Worm (Caenorhabditis elegans): ENCODE data around the gene H17B01.2.

Gene H17B01.2

DNA sequence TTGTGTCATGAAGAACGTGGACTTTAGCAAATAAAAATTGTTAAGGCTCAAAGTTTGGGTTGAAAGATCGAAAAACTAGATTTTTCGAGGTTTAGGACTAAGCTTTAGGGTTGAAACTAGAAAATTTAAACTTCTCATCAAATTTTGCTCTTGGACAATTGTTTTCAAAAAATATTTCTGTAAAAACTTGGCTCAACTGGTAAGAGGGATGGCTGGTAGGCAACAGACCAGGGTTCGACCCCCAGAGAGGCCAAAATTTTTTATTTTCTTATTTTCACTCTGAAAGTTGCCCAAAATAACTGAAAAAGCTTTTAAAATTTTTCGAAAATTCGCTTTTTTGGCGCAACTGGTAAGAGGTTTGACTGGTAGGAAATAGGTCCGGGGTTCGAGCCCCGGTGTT, 4.4 kb downstream of the H17B01.2 start:
- TF ChIP-seq nhr-76 (tag; optimal IDR thresholded peaks at IDR 0.05) (no peak), mab-5 (tag; optimal IDR thresholded peaks at IDR 0.05) (no peak), zip-8 (tag; optimal IDR thresholded peaks at IDR 0.05) (no peak)

DNA sequence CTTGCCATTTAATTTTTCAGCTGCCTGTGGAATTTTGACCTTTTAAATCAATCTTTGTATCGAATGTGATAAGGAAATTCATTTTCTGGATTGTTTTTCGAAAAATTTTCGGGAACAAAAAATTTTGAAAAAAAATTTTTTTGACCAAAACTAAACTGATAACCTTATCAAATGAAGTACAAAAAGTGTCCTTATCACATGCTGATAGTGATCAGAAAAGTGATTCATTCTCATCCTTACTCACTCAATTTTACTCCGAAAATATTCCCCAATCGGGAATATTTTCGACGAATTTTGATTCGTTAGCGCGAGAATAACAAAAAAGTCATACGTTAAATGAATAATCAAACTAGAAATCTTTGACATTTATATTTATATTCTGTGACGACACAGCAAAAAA, 5.0 kb downstream of the H17B01.2 start:
- TF ChIP-seq mep-1 (tag; optimal IDR thresholded peaks at IDR 0.05) (no peak), snpc-4 (tag; optimal IDR thresholded peaks at IDR 0.05) (no peak), nhr-237 (tag; optimal IDR thresholded peaks at IDR 0.05) (no peak)

- no peak for TF ChIP-seq nhr-76 (tag; optimal IDR thresholded peaks at IDR 0.05)
- no peak for TF ChIP-seq pha-4 (tag; optimal IDR thresholded peaks at IDR 0.05)
- TF ChIP-seq nhr-2 (tag; optimal IDR thresholded peaks at IDR 0.05): no peak
- no peak for TF ChIP-seq tbx-8 (GFP tag; optimal IDR thresholded peaks at IDR 0.05)
Observed at ce11 chrII:1476016-1476415, 5.7 kb downstream of the H17B01.2 start.

- no peak for TF ChIP-seq nhr-237 (tag; optimal IDR thresholded peaks at IDR 0.05)
- TF ChIP-seq tbx-8 (GFP tag; optimal IDR thresholded peaks at IDR 0.05): no peak
- TF ChIP-seq ceh-39 (tag; optimal IDR thresholded peaks at IDR 0.05): no peak
- TF ChIP-seq sptf-1 (tag; optimal IDR thresholded peaks at IDR 0.05): no peak
- TF ChIP-seq snpc-4 (tag; optimal IDR thresholded peaks at IDR 0.05): no peak
- no peak for TF ChIP-seq cnd-1 (tag; optimal IDR thresholded peaks at IDR 0.05)
- TF ChIP-seq elt-1 (tag; optimal IDR thresholded peaks at IDR 0.05; ENCODE audit: borderline replicate concordance, insufficient read depth): no peak
- no peak for TF ChIP-seq lin-13 (tag; optimal IDR thresholded peaks at IDR 0.05)
- no peak for TF ChIP-seq lin-32 (GFP tag; optimal IDR thresholded peaks at IDR 0.05)
- no peak for TF ChIP-seq ceh-43 (GFP tag; optimal IDR thresholded peaks at IDR 0.05)
- no peak for TF ChIP-seq mep-1 (tag; optimal IDR thresholded peaks at IDR 0.05)
- no peak for TF ChIP-seq nhr-76 (tag; optimal IDR thresholded peaks at IDR 0.05)
- TF ChIP-seq mab-5 (tag; optimal IDR thresholded peaks at IDR 0.05): no peak
- no peak for TF ChIP-seq ceh-83 (GFP tag; optimal IDR thresholded peaks at IDR 0.05)
- no peak for TF ChIP-seq drap-1 (GFP tag; optimal IDR thresholded peaks at IDR 0.05)
- TF ChIP-seq unc-39 (tag; optimal IDR thresholded peaks at IDR 0.05): no peak
- no peak for TF ChIP-seq mls-2 (tag; optimal IDR thresholded peaks at IDR 0.05)
- TF ChIP-seq ces-1 (GFP tag; optimal IDR thresholded peaks at IDR 0.05): no peak
Observed at ce11 chrII:1477295-1477694, 6.9 kb downstream of the H17B01.2 start.

DNA sequence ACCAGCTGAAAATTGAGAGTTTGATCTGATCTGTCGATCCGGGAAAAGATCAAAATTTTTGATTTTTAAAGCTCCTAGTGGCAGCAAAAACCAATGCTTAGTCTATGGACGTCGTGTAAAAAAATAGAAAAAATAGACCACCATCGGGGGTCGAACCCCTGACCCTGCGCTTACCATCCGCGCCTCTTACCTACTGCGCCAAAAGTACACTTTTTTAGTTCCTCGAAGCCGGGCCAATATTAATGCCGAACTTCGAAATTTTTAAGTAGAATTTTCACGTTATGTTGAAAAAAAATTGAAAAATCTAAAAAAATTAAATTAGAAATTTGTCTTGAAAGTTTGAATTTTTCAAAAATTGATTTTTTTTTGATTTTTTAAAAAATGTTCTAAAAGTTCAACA, 7.6 kb downstream of the H17B01.2 start:
- TF ChIP-seq M03D4.4 (tag; optimal IDR thresholded peaks at IDR 0.05): no peak
- no peak for TF ChIP-seq ham-2 (GFP tag; optimal IDR thresholded peaks at IDR 0.05)
- TF ChIP-seq lsy-2 (tag; optimal IDR thresholded peaks at IDR 0.05): no peak
- no peak for TF ChIP-seq ceh-83 (GFP tag; optimal IDR thresholded peaks at IDR 0.05)
- TF ChIP-seq nhr-76 (tag; optimal IDR thresholded peaks at IDR 0.05): no peak

DNA sequence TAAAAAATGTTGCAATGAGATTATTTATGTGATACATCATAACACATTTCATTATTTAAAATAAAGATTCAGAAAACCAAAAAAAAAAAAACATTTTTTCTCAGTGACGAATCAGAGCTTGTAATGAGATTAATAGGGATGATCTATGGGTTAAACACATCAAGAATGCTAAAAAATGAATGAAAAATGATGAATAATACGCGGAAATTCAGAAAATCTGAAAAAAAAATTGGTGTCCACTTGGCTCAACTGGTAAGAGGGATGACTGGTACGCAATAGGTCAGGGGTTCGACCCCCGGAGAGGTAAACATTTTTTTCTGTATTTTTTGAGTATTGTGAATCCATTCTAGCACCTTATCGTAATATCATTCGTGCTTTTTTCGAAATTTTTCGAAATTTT, 8.2 kb downstream of the H17B01.2 start:
- TF ChIP-seq mls-2 (tag; optimal IDR thresholded peaks at IDR 0.05) (no peak), nhr-2 (tag; optimal IDR thresholded peaks at IDR 0.05) (no peak)

DNA sequence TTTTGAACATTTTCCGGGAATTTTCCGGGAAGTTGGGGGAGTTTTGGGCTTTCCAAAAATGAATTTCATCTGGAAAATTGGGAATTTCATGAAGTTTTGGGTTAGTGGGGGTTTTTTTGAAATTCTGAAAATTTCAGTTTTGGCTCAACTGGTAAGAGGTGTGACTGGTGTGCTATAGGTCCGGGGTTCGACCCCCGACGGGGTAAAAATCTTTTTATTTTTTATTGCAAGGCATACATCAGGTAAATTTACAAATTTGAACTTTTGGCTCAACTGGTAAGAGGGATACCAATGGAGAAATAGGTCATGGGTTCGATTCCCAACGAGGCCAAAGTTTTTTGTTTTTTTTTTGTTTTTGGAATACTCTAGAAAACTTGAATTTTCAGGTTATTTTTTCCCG, 11.3 kb downstream of the H17B01.2 start:
- TF ChIP-seq mls-2 (tag; optimal IDR thresholded peaks at IDR 0.05) (no peak), nhr-12 (tag; optimal IDR thresholded peaks at IDR 0.05) (no peak), nhr-237 (tag; optimal IDR thresholded peaks at IDR 0.05) (no peak), elt-1 (tag; optimal IDR thresholded peaks at IDR 0.05; ENCODE audit: borderline replicate concordance, insufficient read depth) (no peak), ham-2 (GFP tag; optimal IDR thresholded peaks at IDR 0.05) (no peak)

DNA sequence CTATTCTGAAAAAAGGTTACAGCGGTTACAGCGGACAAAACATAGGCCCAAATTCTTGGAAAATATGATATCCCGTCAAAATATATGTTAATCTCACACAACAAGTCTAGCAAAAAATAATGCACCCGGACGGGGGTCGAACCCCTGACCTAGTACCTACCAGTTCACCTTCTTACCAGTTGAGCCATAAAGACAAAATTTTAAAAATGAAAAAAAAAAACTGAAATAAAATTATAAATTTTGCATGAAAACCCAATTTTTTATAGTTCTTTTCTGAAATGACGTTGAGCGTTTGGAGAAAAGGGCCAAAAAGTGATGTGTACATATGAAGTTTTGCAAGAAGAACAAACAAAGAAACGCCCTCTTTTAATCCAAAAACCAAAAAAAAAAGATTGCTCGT, 12.1 kb downstream of the H17B01.2 start:
- TF ChIP-seq ceh-39 (tag; optimal IDR thresholded peaks at IDR 0.05) (no peak), nhr-237 (tag; optimal IDR thresholded peaks at IDR 0.05) (no peak), nhr-12 (tag; optimal IDR thresholded peaks at IDR 0.05) (no peak), drap-1 (GFP tag; optimal IDR thresholded peaks at IDR 0.05) (no peak), unc-120 (tag; optimal IDR thresholded peaks at IDR 0.05; ENCODE audit: poor library complexity, severe bottlenecking) (no peak), ztf-11 (tag; optimal IDR thresholded peaks at IDR 0.05) (no peak), ces-1 (GFP tag; optimal IDR thresholded peaks at IDR 0.05) (no peak), ceh-43 (GFP tag; optimal IDR thresholded peaks at IDR 0.05) (no peak)

All from whole organism, mixed stage, embryonic.